Fruit fly (Drosophila melanogaster) S2 (cell line): ENCODE results near the gene CG32459.

ENCODE experiments used
- CG8478 ChIP-seq: fragments of >200 bp; optimal IDR thresholded peaks from 2 replicates; lab custom pipeline; 2018
- CTCF ChIP-seq, 2 experiments: fragments of >200 bp; optimal IDR thresholded peaks; 2 replicates each; lab custom pipeline; 2018

DNA sequence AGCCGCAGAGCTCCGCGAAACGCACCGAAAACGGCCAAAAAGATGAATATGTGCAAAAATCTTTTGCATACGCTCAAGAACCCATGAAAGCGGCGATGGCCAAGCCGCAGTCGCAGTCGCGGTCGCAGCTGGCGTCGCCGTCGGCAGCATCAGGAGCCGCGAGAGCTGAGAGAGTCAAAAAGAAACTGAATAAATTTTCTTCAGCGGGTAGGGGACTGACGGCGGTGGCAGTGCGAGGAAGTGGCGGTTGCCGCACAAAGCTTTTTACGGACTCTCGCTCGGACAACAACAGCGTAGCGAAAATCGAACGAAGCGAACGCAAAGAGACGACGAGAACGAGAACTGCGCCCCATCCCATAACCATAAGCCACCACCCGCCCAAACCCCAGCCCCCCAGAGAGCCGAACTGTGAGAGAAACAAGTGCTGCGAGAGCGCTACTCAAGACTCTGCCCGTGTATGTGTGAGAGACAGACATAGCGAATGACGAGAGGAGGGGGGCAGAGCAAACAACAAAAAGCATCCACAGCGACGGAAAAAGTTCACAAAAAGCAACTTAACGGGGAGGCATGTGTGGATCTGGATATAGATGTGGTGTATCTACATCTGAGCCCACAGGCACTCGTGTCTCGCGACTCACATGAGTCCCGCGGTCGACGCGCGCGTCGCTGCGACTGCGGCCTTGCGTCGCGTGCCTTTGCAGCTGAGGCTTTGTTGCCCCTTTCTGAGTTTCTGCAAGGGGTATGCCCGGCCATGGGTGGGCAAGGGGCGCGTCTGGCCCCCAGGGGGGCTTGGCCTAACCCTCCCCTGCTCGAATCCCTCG lies 20.5 kb downstream of the CG32459 start, which contains the start of gene jim:
- TF ChIP-seq CTCF (optimal IDR thresholded peaks at IDR 0.05; lab: Kevin White, UChicago) (no peak), CG8478 (no peak)
